Worm (Caenorhabditis elegans) whole organism, midembryonic: ENCODE data around the gene C43H6.12.
A peak's percentile ranks its signal among the peaks of the same experiment; 100 is the strongest.

Experiments used
- T22C8.4 ChIP-seq: fragments of 200-800 bp; sonication (Bioruptor generic); IDR thresholded peaks from 2 replicates; pipeline ENCODE4 v1.3.6; 2022; ENCODE audit warnings: missing genetic modification characterization, missing compliant biosample characterization
- cog-1 ChIP-seq: sonication (generic microtip); optimal IDR thresholded peaks from 2 replicates; lab custom pipeline; 2016; ENCODE audit warnings: missing genetic modification characterization, missing compliant biosample characterization
- flt-1 ChIP-seq: fragments of 200-800 bp; sonication (Bioruptor generic); IDR thresholded peaks from 2 replicates; pipeline ENCODE4 v1.3.6; 2022; ENCODE audit warnings: missing genetic modification characterization, missing compliant biosample characterization
- klf-2 ChIP-seq: fragments of 200-800 bp; sonication (Bioruptor generic); conservative IDR thresholded peaks from 2 replicates; pipeline ENCODE4 v1.3.6; 2022; ENCODE audit warnings: missing genetic modification reagents, missing genetic modification characterization, missing compliant biosample characterization
- med-1 ChIP-seq: sonication (generic microtip); optimal IDR thresholded peaks from 2 replicates; lab custom pipeline; 2017; ENCODE audit warnings: missing genetic modification characterization, mild to moderate bottlenecking, missing compliant biosample characterization, antibody characterized with exemption, missing genetic modification reagents; ENCODE audit not compliant: insufficient read depth
- ref-1 ChIP-seq: fragments of 200-800 bp; sonication (Bioruptor generic); conservative IDR thresholded peaks from 2 replicates; pipeline ENCODE4 v1.3.6; 2022; ENCODE audit warnings: missing genetic modification reagents, missing genetic modification characterization, missing compliant biosample characterization
- tab-1 ChIP-seq: fragments of 200-800 bp; sonication (Bioruptor generic); IDR thresholded peaks from 2 replicates; pipeline ENCODE4 v1.3.6; 2022; ENCODE audit warnings: missing genetic modification characterization, missing compliant biosample characterization
- ztf-23 ChIP-seq: fragments of 200-800 bp; sonication (Bioruptor generic); IDR thresholded peaks from 2 replicates; pipeline ENCODE4 v1.3.6; 2022; ENCODE audit warnings: missing genetic modification reagents, missing genetic modification characterization, missing compliant biosample characterization
- ztf-29 ChIP-seq: fragments of 200-800 bp; sonication (Bioruptor generic); IDR thresholded peaks from 2 replicates; pipeline ENCODE4 v1.3.6; 2022; ENCODE audit warnings: missing genetic modification reagents, missing genetic modification characterization, missing compliant biosample characterization

The C43H6.12 gene

DNA sequence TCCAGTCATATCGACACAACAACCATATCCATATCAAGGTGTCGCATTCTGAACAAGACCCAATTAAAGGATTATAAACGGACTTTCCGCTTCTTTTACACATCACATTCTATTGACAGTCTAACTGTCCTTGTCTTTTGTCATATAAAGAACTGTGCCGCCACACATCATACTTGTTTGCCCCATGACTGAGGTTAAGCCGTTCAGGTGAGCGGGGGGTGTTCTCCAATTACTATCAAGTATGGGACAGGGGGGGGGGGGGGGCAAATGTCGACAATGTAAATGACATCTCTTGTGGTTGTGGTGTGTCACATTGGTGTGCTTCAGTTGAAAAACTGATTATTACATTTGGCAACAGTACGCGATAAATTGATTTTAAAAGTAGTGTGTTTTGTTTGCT, 24.4 kb downstream of the C43H6.12 start:
- TF ChIP-seq ztf-29 (GFP tag; lab: Robert Waterston, UW) (peak; percentile 70), cog-1 (no peak)

DNA sequence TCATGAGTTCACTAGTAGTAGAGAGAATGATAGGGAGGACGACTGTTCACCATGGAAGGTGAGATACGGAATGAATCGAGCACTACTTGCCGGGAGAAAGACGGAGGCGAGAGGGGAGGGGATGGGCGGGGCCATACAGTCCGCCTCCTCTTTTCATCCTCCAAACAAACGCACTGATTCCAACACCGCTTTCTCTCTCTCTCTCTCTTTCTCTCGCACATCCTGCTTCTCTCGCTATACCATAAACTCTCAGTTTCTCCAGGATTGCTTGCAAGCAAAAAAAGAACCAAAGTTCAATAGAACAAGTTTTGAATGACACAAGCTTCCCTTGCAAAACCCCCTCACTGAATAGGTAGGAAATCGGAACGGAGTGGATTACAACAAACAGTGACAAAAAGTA, 25.9 kb downstream of the C43H6.12 start:
- TF ChIP-seq flt-1 (no peak), ztf-23 (no peak), klf-2 (GFP tag; lab: Robert Waterston, UW) (no peak), tab-1 (GFP tag; lab: Robert Waterston, UW) (no peak), med-1 (GFP tag; lab: Kevin White, UChicago) (no peak), cog-1 (no peak), ztf-29 (GFP tag; lab: Robert Waterston, UW) (no peak), T22C8.4 (GFP tag; lab: Robert Waterston, UW) (no peak), ref-1 (GFP tag; lab: Robert Waterston, UW) (no peak)

DNA sequence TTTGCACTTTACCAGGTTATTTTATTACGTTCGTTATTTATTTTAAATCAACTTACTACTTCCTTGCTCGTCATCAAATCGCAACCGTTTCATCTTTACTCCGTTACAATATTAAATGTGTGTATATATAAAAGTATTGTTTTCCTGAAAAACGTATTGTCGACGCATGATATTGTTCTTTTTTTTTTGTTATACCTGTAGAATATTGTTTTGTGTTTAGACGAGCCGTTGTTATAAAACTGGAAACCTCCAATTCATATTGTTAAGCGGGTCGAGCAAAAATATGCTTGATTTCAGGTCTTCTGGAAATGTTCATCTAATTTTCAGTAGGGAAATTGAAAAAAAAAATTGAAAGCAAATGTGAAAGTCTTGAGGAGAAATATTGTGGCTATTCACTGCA, 29.4 kb downstream of the C43H6.12 start, which contains the start of gene gid-2:
Gene gid-2, minus strand, starts transcription at position 101 of the 400 bp plus-strand sequence.
- TF ChIP-seq flt-1 (no peak), ref-1 (GFP tag; lab: Robert Waterston, UW) (no peak), ztf-29 (GFP tag; lab: Robert Waterston, UW) (no peak), tab-1 (GFP tag; lab: Robert Waterston, UW) (no peak), med-1 (GFP tag; lab: Kevin White, UChicago) (no peak), cog-1 (no peak), T22C8.4 (GFP tag; lab: Robert Waterston, UW) (no peak), ztf-23 (no peak), klf-2 (GFP tag; lab: Robert Waterston, UW) (no peak)

DNA sequence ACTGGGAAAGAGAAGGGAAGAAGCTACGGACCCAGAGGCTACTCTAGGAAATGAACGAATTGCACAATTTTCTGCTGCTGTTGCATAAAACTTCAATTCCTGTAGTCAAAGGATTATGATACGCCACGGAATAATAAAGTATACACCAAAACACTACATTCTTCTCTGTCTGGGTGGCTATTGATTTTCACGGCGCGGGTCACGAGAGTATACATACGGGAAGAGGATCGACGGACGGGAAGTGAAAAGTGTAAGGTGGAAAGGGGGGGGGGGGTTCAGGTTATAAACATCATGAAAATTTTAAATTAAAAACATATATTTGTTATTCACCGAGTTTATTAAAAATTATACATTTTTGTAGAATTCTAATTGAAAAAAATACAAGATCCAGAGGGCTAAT, 29.9 kb downstream of the C43H6.12 start:
- TF ChIP-seq klf-2 (GFP tag; lab: Robert Waterston, UW) (no peak), cog-1 (no peak), ztf-29 (GFP tag; lab: Robert Waterston, UW) (no peak), T22C8.4 (GFP tag; lab: Robert Waterston, UW) (no peak), med-1 (GFP tag; lab: Kevin White, UChicago) (no peak), ztf-23 (no peak)

DNA sequence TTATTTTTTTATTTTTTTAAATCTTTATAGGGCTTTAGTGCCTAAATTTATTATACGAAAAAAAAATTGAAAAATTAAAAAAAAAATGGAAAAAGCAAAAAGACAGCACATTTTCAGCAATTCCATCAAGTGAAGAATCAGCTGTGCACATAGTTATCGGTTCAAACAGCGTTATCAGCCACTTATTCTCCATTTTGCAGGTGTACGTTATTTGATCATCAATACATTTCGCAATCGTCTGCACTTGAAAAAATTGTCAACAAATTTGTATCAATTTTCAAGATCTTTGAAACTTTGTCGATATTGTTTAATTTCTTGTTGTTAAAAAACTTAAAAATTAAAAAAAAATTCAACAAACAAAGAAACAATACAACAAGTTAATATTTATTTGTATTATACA, 30.3 kb downstream of the C43H6.12 start:
- TF ChIP-seq klf-2 (GFP tag; lab: Robert Waterston, UW) (no peak), ztf-29 (GFP tag; lab: Robert Waterston, UW) (no peak), med-1 (GFP tag; lab: Kevin White, UChicago) (no peak), ztf-23 (no peak), tab-1 (GFP tag; lab: Robert Waterston, UW) (no peak), ref-1 (GFP tag; lab: Robert Waterston, UW) (no peak), cog-1 (no peak), T22C8.4 (GFP tag; lab: Robert Waterston, UW) (no peak), flt-1 (no peak)

DNA sequence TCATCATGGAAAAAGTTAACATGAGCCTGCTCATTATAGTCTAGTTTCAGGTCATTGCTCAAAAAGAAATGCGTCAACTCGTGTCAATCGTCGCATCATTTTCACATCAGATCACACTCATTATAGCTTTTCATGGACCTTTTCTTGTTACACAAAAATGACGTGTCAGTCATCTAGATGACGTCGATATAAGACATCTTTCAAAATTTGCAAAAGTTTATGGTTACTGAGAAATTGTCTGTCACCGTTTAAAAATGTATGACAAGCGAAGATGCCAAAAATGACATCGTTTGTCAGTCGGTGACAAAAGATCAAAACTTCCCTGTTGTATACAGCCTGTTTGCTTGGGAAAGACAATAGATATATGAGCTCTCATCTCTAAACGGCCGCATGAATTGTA, 31.8 kb downstream of the C43H6.12 start:
- TF ChIP-seq T22C8.4 (GFP tag; lab: Robert Waterston, UW) = no peak
- TF ChIP-seq klf-2 (GFP tag; lab: Robert Waterston, UW) = no peak

ce11 chrX:2443304-2443703, 33.9 kb downstream of the C43H6.12 start, which contains the start of gene T07D1.3:
TSS of gene T07D1.3 (minus strand) at chrX:2443404.
- TF ChIP-seq ztf-23 (no peak), ref-1 (GFP tag; lab: Robert Waterston, UW) (no peak), tab-1 (GFP tag; lab: Robert Waterston, UW) (no peak), flt-1 (no peak), T22C8.4 (GFP tag; lab: Robert Waterston, UW) (no peak), cog-1 (no peak), med-1 (GFP tag; lab: Kevin White, UChicago) (no peak), klf-2 (GFP tag; lab: Robert Waterston, UW) (no peak), ztf-29 (GFP tag; lab: Robert Waterston, UW) (no peak)

DNA sequence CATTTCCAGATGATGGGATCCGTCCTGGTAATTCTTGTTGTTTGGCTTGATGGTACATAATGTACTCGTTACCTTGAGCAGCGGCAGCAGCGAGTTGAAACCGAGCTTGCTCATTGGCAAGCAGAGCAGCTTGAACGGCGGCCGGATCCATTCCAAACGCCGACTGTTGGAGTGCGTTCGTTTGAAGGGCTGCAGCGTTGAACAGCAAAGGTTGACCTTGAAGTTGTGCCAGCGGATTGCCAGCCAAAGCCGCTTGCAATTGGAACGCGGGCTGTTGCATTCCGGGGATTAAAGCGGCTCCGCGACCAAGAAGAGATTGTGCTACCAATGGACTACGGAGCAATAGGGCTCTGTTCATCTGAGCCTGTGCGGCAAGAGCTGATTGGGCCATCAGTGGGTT, 36.8 kb downstream of the C43H6.12 start:
- TF ChIP-seq T22C8.4 (GFP tag; lab: Robert Waterston, UW) = no peak
- no peak for TF ChIP-seq klf-2 (GFP tag; lab: Robert Waterston, UW)
- no peak for TF ChIP-seq flt-1
- no peak for TF ChIP-seq tab-1 (GFP tag; lab: Robert Waterston, UW)
- TF ChIP-seq ref-1 (GFP tag; lab: Robert Waterston, UW) = no peak
- TF ChIP-seq cog-1 = no peak
- no peak for TF ChIP-seq ztf-29 (GFP tag; lab: Robert Waterston, UW)
- no peak for TF ChIP-seq med-1 (GFP tag; lab: Kevin White, UChicago)
- TF ChIP-seq ztf-23 = no peak

DNA sequence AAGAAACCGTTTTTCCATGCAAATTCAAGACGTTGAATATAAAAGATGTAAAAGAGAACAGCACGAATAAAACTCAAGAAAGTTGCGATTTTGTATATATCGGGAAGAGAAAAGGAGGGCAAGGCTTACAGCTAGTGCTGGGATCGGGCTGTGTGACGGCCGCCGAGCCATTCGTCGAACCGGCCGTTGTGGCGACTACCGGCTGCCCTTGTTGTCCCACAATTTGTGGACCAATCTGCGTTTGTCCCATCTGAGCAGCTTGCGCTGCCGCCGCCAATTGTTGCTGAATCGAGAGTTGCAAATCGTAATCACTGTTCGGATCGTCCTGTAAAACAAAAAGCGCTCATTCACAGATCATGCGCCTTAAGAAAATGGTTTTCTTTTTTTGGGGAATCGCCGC, 37.8 kb downstream of the C43H6.12 start:
- TF ChIP-seq ztf-29 (GFP tag; lab: Robert Waterston, UW) = no peak
- no peak for TF ChIP-seq tab-1 (GFP tag; lab: Robert Waterston, UW)
- TF ChIP-seq med-1 (GFP tag; lab: Kevin White, UChicago) = no peak
- no peak for TF ChIP-seq flt-1
- no peak for TF ChIP-seq ref-1 (GFP tag; lab: Robert Waterston, UW)
- TF ChIP-seq cog-1 = no peak
- no peak for TF ChIP-seq T22C8.4 (GFP tag; lab: Robert Waterston, UW)
- TF ChIP-seq ztf-23 = no peak
- TF ChIP-seq klf-2 (GFP tag; lab: Robert Waterston, UW) = no peak

- TF ChIP-seq tab-1 (GFP tag; lab: Robert Waterston, UW) = 0 out of 2 replicates have a peak, but pooled peaks have one; percentile 42
- TF ChIP-seq med-1 (GFP tag; lab: Kevin White, UChicago) = no peak
Observed at ce11 chrX:2450994-2451393, 41.6 kb downstream of the C43H6.12 start.
